Worm (Caenorhabditis elegans) whole organism, L1 larva: ENCODE data around the gene cutl-23.

ENCODE experiments used
- aha-1 ChIP-seq: fragments of 150-350 bp; optimal IDR thresholded peaks from 2 replicates; lab custom pipeline; 2014; ENCODE audit warnings: missing biosample characterization, missing genetic modification characterization
- alr-1 ChIP-seq: fragments of 200-800 bp; sonication (Bioruptor generic); optimal IDR thresholded peaks from 2 replicates; lab custom pipeline; 2018; ENCODE audit warnings: borderline replicate concordance, mild to moderate bottlenecking, missing genetic modification characterization, missing compliant biosample characterization
- ces-1 ChIP-seq: fragments of 150-350 bp; optimal IDR thresholded peaks from 2 replicates; lab custom pipeline; 2014; ENCODE audit warnings: missing biosample characterization, missing genetic modification reagents, missing genetic modification characterization
- dpl-1 ChIP-seq, 3 experiments: fragments of 150-350 bp in 2 of 3; sonication (generic microtip) in 1 of 3; optimal IDR thresholded peaks; 2 replicates each; lab custom pipeline; 2014 to 2017; ENCODE audit warnings: missing biosample characterization in 3 of 3, missing genetic modification characterization in 3 of 3, missing genetic modification reagents in 3 of 3
- hlh-17 ChIP-seq: fragments of 200-800 bp; sonication (Bioruptor generic); optimal IDR thresholded peaks from 2 replicates; lab custom pipeline; 2018; ENCODE audit warnings: missing genetic modification characterization, mild to moderate bottlenecking, missing compliant biosample characterization, moderate library complexity, borderline replicate concordance
- nhr-237 ChIP-seq: fragments of 150-350 bp; optimal IDR thresholded peaks from 2 replicates; lab custom pipeline; 2014; ENCODE audit warnings: missing biosample characterization, missing genetic modification characterization
- nhr-76 ChIP-seq: sonication (generic microtip); optimal IDR thresholded peaks from 2 replicates; lab custom pipeline; 2017; ENCODE audit warnings: missing biosample characterization, missing genetic modification characterization
- pqm-1 ChIP-seq: sonication (generic microtip); optimal IDR thresholded peaks from 3 replicates; lab custom pipeline; 2017; ENCODE audit warnings: missing biosample characterization, missing genetic modification characterization
- vab-15 ChIP-seq: sonication (generic microtip); optimal IDR thresholded peaks from 2 replicates; lab custom pipeline; 2017; ENCODE audit warnings: missing genotype, mild to moderate bottlenecking, missing genetic modification characterization, missing compliant biosample characterization
- zip-4 ChIP-seq: fragments of 200-800 bp; sonication (Bioruptor generic); optimal IDR thresholded peaks from 2 replicates; lab custom pipeline; 2018; ENCODE audit warnings: mild to moderate bottlenecking, missing genetic modification characterization, moderate library complexity, missing compliant biosample characterization
- ztf-11 ChIP-seq, 2 experiments: sonication (generic microtip); optimal IDR thresholded peaks; 2 replicates each; lab custom pipeline; 2016 to 2017; ENCODE audit warnings: missing genetic modification characterization in 2 of 2, missing biosample characterization in 1 of 2, missing compliant biosample characterization in 1 of 2
- ztf-4 ChIP-seq: fragments of 150-350 bp; optimal IDR thresholded peaks from 2 replicates; lab custom pipeline; 2014; ENCODE audit warnings: missing biosample characterization, missing genetic modification characterization

ce11 chrIII:5763988-5764387 lies 6.0 kb upstream of the cutl-23 start:
- peak; percentile 46 for TF ChIP-seq ztf-4 (tag; lab: Kevin White, UChicago)
- no peak for TF ChIP-seq ces-1 (GFP tag; lab: Kevin White, UChicago)
- TF ChIP-seq ztf-11 (tag; optimal IDR thresholded peaks at IDR 0.05; lab: Kevin White, UChicago): no peak
- no peak for TF ChIP-seq hlh-17 (GFP tag; lab: Kevin White, UChicago)
- no peak for TF ChIP-seq nhr-76 (tag; lab: Kevin White, UChicago)
- TF ChIP-seq zip-4 (GFP tag; lab: Kevin White, UChicago): no peak
- no peak for TF ChIP-seq aha-1
- no peak for TF ChIP-seq pqm-1 (tag; lab: Kevin White, UChicago)
- TF ChIP-seq nhr-237: no peak
- no peak for TF ChIP-seq dpl-1 (GFP tag; optimal IDR thresholded peaks at IDR 0.05; lab: Kevin White, UChicago)
- TF ChIP-seq vab-15: no peak
- no peak for TF ChIP-seq alr-1
